Worm (Caenorhabditis elegans): ENCODE results near the gene mrpl-35.

Gene mrpl-35

ce11 chrIII:3534185-3534584 is 24.1 kb downstream of the mrpl-35 start:
- no peak for TF ChIP-seq unc-62 (GFP tag; optimal IDR thresholded peaks at IDR 0.05)

ce11 chrIII:3537401-3537800 is 27.4 kb downstream of the mrpl-35 start, which contains the start of gene cfap-20:
cfap-20 (minus strand) TSS chrIII:3537501.
- TF ChIP-seq unc-62 (GFP tag; optimal IDR thresholded peaks at IDR 0.05) = no peak

- TF ChIP-seq unc-62 (GFP tag; optimal IDR thresholded peaks at IDR 0.05) = no peak
Measured at ce11 chrIII:3539499-3539898, 29.5 kb downstream of the mrpl-35 start.

ce11 chrIII:3540424-3540823 is 30.4 kb downstream of the mrpl-35 start:
- TF ChIP-seq unc-62 (GFP tag; optimal IDR thresholded peaks at IDR 0.05) = no peak

- TF ChIP-seq unc-62 (GFP tag; optimal IDR thresholded peaks at IDR 0.05) = no peak
Measured at ce11 chrIII:3541093-3541492, 31.1 kb downstream of the mrpl-35 start.

- TF ChIP-seq unc-62 (GFP tag; optimal IDR thresholded peaks at IDR 0.05) = no peak
Measured at ce11 chrIII:3541539-3541938, 31.5 kb downstream of the mrpl-35 start, which contains the start of gene ben-1. ben-1 (minus strand) TSS chrIII:3541639.

ce11 chrIII:3542105-3542504 is 32.1 kb downstream of the mrpl-35 start:
- TF ChIP-seq unc-62 (GFP tag; optimal IDR thresholded peaks at IDR 0.05) = no peak

ce11 chrIII:3543071-3543470 is 33.0 kb downstream of the mrpl-35 start:
- TF ChIP-seq unc-62 (GFP tag; optimal IDR thresholded peaks at IDR 0.05) = no peak

ce11 chrIII:3546323-3546722 is 36.3 kb downstream of the mrpl-35 start, which contains the start of gene C54C6.7:
C54C6.7 (minus strand) TSS chrIII:3546423.
- no peak for TF ChIP-seq unc-62 (GFP tag; optimal IDR thresholded peaks at IDR 0.05)

ce11 chrIII:3548017-3548416 is 38.0 kb downstream of the mrpl-35 start, which contains the start of gene C54C6.11:
C54C6.11 (plus strand) TSS chrIII:3548317.
- no peak for TF ChIP-seq unc-62 (GFP tag; optimal IDR thresholded peaks at IDR 0.05)

- no peak for TF ChIP-seq unc-62 (GFP tag; optimal IDR thresholded peaks at IDR 0.05)
Measured at ce11 chrIII:3549750-3550149, 39.7 kb downstream of the mrpl-35 start, which contains the start of gene C54C6.5. C54C6.5 (minus strand) TSS chrIII:3549850.

- TF ChIP-seq unc-62 (GFP tag; optimal IDR thresholded peaks at IDR 0.05) = no peak
Measured at ce11 chrIII:3550364-3550763, 40.3 kb downstream of the mrpl-35 start.

ce11 chrIII:3553349-3553748 is 43.3 kb downstream of the mrpl-35 start, which contains the start of gene C54C6.4:
C54C6.4 (plus strand) TSS chrIII:3553649.
- no peak for TF ChIP-seq unc-62 (GFP tag; optimal IDR thresholded peaks at IDR 0.05)

- no peak for TF ChIP-seq unc-62 (GFP tag; optimal IDR thresholded peaks at IDR 0.05)
Measured at ce11 chrIII:3560235-3560634, 50.2 kb downstream of the mrpl-35 start.
